Worm (Caenorhabditis elegans) whole organism, late embryonic: Measurements from ENCODE around the gene F35A5.1.

Experiments
- C08G9.2 ChIP-seq: sonication (generic microtip); optimal IDR thresholded peaks from 2 replicates; lab custom pipeline; 2016; ENCODE audit warnings: mild to moderate bottlenecking, missing genetic modification characterization, moderate library complexity, missing compliant biosample characterization
- T23F11.4 ChIP-seq: fragments of 200-800 bp; sonication (Bioruptor generic); optimal IDR thresholded peaks from 2 replicates; lab custom pipeline; 2018; ENCODE audit warnings: mild to moderate bottlenecking, missing genetic modification characterization, missing compliant biosample characterization
- ceh-2 ChIP-seq: sonication (generic microtip); optimal IDR thresholded peaks from 2 replicates; lab custom pipeline; 2016; ENCODE audit warnings: missing genotype, missing genetic modification characterization, missing compliant biosample characterization
- ceh-22 ChIP-seq: sonication (generic microtip); optimal IDR thresholded peaks from 2 replicates; lab custom pipeline; 2017; ENCODE audit warnings: missing biosample characterization, missing genetic modification characterization
- ceh-48 ChIP-seq: sonication (generic microtip); optimal IDR thresholded peaks from 2 replicates; lab custom pipeline; 2016; ENCODE audit warnings: missing genetic modification characterization, inconsistent platforms, missing compliant biosample characterization
- ceh-9 ChIP-seq: sonication (generic microtip); optimal IDR thresholded peaks from 2 replicates; lab custom pipeline; 2016; ENCODE audit warnings: mild to moderate bottlenecking, missing genetic modification characterization, inconsistent platforms, missing compliant biosample characterization
- ets-4 ChIP-seq: sonication (generic microtip); optimal IDR thresholded peaks from 2 replicates; lab custom pipeline; 2016; ENCODE audit warnings: missing genetic modification characterization, missing compliant biosample characterization
- gmeb-2 ChIP-seq: sonication (generic microtip); optimal IDR thresholded peaks from 2 replicates; lab custom pipeline; 2016; ENCODE audit warnings: missing genetic modification characterization, inconsistent platforms, missing compliant biosample characterization
- hlh-8 ChIP-seq: sonication (generic microtip); optimal IDR thresholded peaks from 2 replicates; lab custom pipeline; 2016; ENCODE audit warnings: missing genotype, missing genetic modification characterization, missing compliant biosample characterization
- nfya-1 ChIP-seq: sonication (generic microtip); optimal IDR thresholded peaks from 2 replicates; lab custom pipeline; 2017; ENCODE audit warnings: missing genetic modification characterization, mild to moderate bottlenecking, missing compliant biosample characterization, antibody characterized with exemption, moderate library complexity
- nhr-11 ChIP-seq: fragments of 150-350 bp; optimal IDR thresholded peaks from 2 replicates; lab custom pipeline; 2014; ENCODE audit warnings: missing biosample characterization, missing genetic modification characterization
- pqm-1 ChIP-seq: sonication (generic microtip); optimal IDR thresholded peaks from 2 replicates; lab custom pipeline; 2016; ENCODE audit warnings: missing genetic modification characterization, missing compliant biosample characterization
- tbx-2 ChIP-seq: sonication (generic microtip); optimal IDR thresholded peaks from 2 replicates; lab custom pipeline; 2016; ENCODE audit warnings: missing genetic modification characterization, missing compliant biosample characterization
- unc-3 ChIP-seq, 2 experiments: fragments of 200-800 bp in 1 of 2; sonication (Bioruptor generic) in 1 of 2; sonication (generic microtip) in 1 of 2; conservative IDR thresholded peaks in 1 of 2; optimal IDR thresholded peaks in 1 of 2; 2 replicates each; pipeline versions ENCODE4 v1.3.6 to Lab custom; 2016 to 2022; ENCODE audit warnings: missing compliant biosample characterization in 2 of 2, missing genetic modification characterization in 2 of 2, missing genetic modification reagents in 1 of 2

DNA sequence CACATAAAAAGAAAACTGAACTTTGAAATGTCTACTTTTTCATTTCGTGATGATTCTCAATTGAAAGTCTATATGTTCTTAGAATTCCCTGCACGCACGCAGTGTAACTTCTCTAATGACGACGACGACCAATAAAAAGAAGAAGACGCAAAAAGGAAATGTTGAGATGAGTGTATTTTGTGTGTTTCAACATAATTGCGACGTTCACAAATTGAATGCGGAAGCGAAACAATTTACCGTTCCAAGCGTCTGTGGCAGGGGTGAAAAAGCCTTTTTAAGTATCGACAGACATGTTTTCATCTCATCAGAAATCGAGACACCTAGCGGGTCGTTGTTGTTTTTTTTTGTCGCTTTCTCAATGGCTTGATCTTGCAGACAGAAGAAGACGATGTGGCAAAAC, 31.4 kb downstream of the F35A5.1 start:
- TF ChIP-seq C08G9.2 (tag; lab: Kevin White, UChicago) (no peak), ceh-2 (tag; lab: Kevin White, UChicago) (no peak), hlh-8 (no peak), pqm-1 (tag; lab: Kevin White, UChicago) (no peak), ceh-9 (no peak), ceh-22 (tag; lab: Kevin White, UChicago) (no peak), ets-4 (tag; lab: Kevin White, UChicago) (no peak), tbx-2 (tag; lab: Kevin White, UChicago) (no peak), ceh-48 (tag; lab: Kevin White, UChicago) (no peak), gmeb-2 (no peak), nfya-1 (tag; lab: Kevin White, UChicago) (no peak), nhr-11 (tag; lab: Kevin White, UChicago) (no peak), unc-3 (GFP tag; conservative IDR thresholded peaks at IDR 0.05; lab: Robert Waterston, UW) (no peak), unc-3 (tag; optimal IDR thresholded peaks at IDR 0.05; lab: Kevin White, UChicago) (no peak), T23F11.4 (no peak)
